Worm (Caenorhabditis elegans) whole organism, late embryonic: ENCODE results near the gene T21D12.7.

Experiments
- K02D7.2 ChIP-seq: sonication (generic microtip); optimal IDR thresholded peaks from 2 replicates; lab custom pipeline; 2017; ENCODE audit warnings: mild to moderate bottlenecking, missing genetic modification characterization, missing compliant biosample characterization
- K09A11.1 ChIP-seq: sonication (generic microtip); optimal IDR thresholded peaks from 2 replicates; lab custom pipeline; 2017; ENCODE audit warnings: antibody characterized with exemption, mild to moderate bottlenecking, missing genetic modification characterization, missing compliant biosample characterization; ENCODE audit not compliant: insufficient read depth
- T23F11.4 ChIP-seq: fragments of 200-800 bp; sonication (Bioruptor generic); optimal IDR thresholded peaks from 2 replicates; lab custom pipeline; 2018; ENCODE audit warnings: mild to moderate bottlenecking, missing genetic modification characterization, missing compliant biosample characterization
- Y22D7AL.16 ChIP-seq: sonication (generic microtip); optimal IDR thresholded peaks from 2 replicates; lab custom pipeline; 2016; ENCODE audit warnings: missing genetic modification characterization, missing compliant biosample characterization
- ama-1 ChIP-seq: fragments of 150-350 bp; optimal IDR thresholded peaks from 2 replicates; lab custom pipeline; 2014
- ceh-18 ChIP-seq: sonication (generic microtip); optimal IDR thresholded peaks from 2 replicates; lab custom pipeline; 2016; ENCODE audit warnings: missing genetic modification characterization, missing compliant biosample characterization
- ceh-2 ChIP-seq: sonication (generic microtip); optimal IDR thresholded peaks from 2 replicates; lab custom pipeline; 2016; ENCODE audit warnings: missing genotype, missing genetic modification characterization, missing compliant biosample characterization
- ceh-31 ChIP-seq: sonication (generic microtip); optimal IDR thresholded peaks from 2 replicates; lab custom pipeline; 2016; ENCODE audit warnings: missing genetic modification characterization, missing compliant biosample characterization
- dve-1 ChIP-seq: sonication (generic microtip); optimal IDR thresholded peaks from 2 replicates; lab custom pipeline; 2017; ENCODE audit warnings: antibody characterized with exemption, mild to moderate bottlenecking, missing genetic modification characterization, missing compliant biosample characterization
- elt-2 ChIP-seq: sonication (generic microtip); optimal IDR thresholded peaks from 2 replicates; lab custom pipeline; 2016; ENCODE audit warnings: missing genetic modification reagents, missing genetic modification characterization, missing compliant biosample characterization
- ets-4 ChIP-seq: sonication (generic microtip); optimal IDR thresholded peaks from 2 replicates; lab custom pipeline; 2016; ENCODE audit warnings: missing genetic modification characterization, missing compliant biosample characterization
- fax-1 ChIP-seq: sonication (generic microtip); optimal IDR thresholded peaks from 2 replicates; lab custom pipeline; 2016; ENCODE audit warnings: missing genotype, missing genetic modification characterization, missing compliant biosample characterization
- fkh-10 ChIP-seq: fragments of 150-350 bp; optimal IDR thresholded peaks from 2 replicates; lab custom pipeline; 2014; ENCODE audit warnings: missing biosample characterization, missing genetic modification reagents, missing genetic modification characterization
- gmeb-2 ChIP-seq: sonication (generic microtip); optimal IDR thresholded peaks from 2 replicates; lab custom pipeline; 2016; ENCODE audit warnings: missing genetic modification characterization, inconsistent platforms, missing compliant biosample characterization
- hlh-13 ChIP-seq: fragments of 200-800 bp; sonication (Bioruptor generic); optimal IDR thresholded peaks from 2 replicates; lab custom pipeline; 2018; ENCODE audit warnings: mild to moderate bottlenecking, missing genetic modification characterization, missing compliant biosample characterization
- hlh-15 ChIP-seq: sonication (generic microtip); optimal IDR thresholded peaks from 2 replicates; lab custom pipeline; 2016; ENCODE audit warnings: missing genetic modification characterization, missing compliant biosample characterization
- hlh-30 ChIP-seq: sonication (generic microtip); optimal IDR thresholded peaks from 2 replicates; lab custom pipeline; 2017; ENCODE audit warnings: antibody characterized with exemption, missing genetic modification characterization, missing compliant biosample characterization; ENCODE audit not compliant: insufficient read depth
- lim-6 ChIP-seq: sonication (generic microtip); optimal IDR thresholded peaks from 2 replicates; lab custom pipeline; 2016; ENCODE audit warnings: missing genetic modification characterization, missing compliant biosample characterization
- nfya-1 ChIP-seq: sonication (generic microtip); optimal IDR thresholded peaks from 2 replicates; lab custom pipeline; 2017; ENCODE audit warnings: missing genetic modification characterization, mild to moderate bottlenecking, missing compliant biosample characterization, antibody characterized with exemption, moderate library complexity
- npax-4 ChIP-seq: sonication (generic microtip); optimal IDR thresholded peaks from 2 replicates; lab custom pipeline; 2016; ENCODE audit warnings: missing genetic modification characterization, missing compliant biosample characterization
- odd-2 ChIP-seq: sonication (generic microtip); optimal IDR thresholded peaks from 2 replicates; lab custom pipeline; 2017; ENCODE audit warnings: antibody characterized with exemption, mild to moderate bottlenecking, missing genetic modification characterization, missing compliant biosample characterization
- pax-1 ChIP-seq: fragments of 150-350 bp; optimal IDR thresholded peaks from 2 replicates; lab custom pipeline; 2014; ENCODE audit warnings: missing biosample characterization, missing genetic modification characterization
- pha-2 ChIP-seq: sonication (generic microtip); optimal IDR thresholded peaks from 2 replicates; lab custom pipeline; 2017; ENCODE audit warnings: mild to moderate bottlenecking, missing genetic modification characterization, missing compliant biosample characterization
- pqm-1 ChIP-seq: sonication (generic microtip); optimal IDR thresholded peaks from 2 replicates; lab custom pipeline; 2016; ENCODE audit warnings: missing genetic modification characterization, missing compliant biosample characterization
- ref-2 ChIP-seq: sonication (generic microtip); optimal IDR thresholded peaks from 2 replicates; lab custom pipeline; 2016; ENCODE audit warnings: missing genetic modification characterization, missing compliant biosample characterization
- sdc-2 ChIP-seq: sonication (generic microtip); optimal IDR thresholded peaks from 2 replicates; lab custom pipeline; 2016; ENCODE audit warnings: missing genotype, missing genetic modification characterization, missing compliant biosample characterization
- sox-2 ChIP-seq: fragments of 200-800 bp; sonication (Bioruptor generic); IDR thresholded peaks from 2 replicates; pipeline ENCODE4 v1.3.6; 2022; ENCODE audit warnings: missing genetic modification reagents, missing genetic modification characterization, missing compliant biosample characterization
- sox-4 ChIP-seq: sonication (generic microtip); optimal IDR thresholded peaks from 2 replicates; lab custom pipeline; 2017; ENCODE audit warnings: mild to moderate bottlenecking, missing genetic modification characterization, inconsistent platforms, missing compliant biosample characterization
- syd-9 ChIP-seq: sonication (generic microtip); optimal IDR thresholded peaks from 2 replicates; lab custom pipeline; 2016; ENCODE audit warnings: mild to moderate bottlenecking, missing genetic modification characterization, moderate library complexity, missing compliant biosample characterization
- tbx-2 ChIP-seq: sonication (generic microtip); optimal IDR thresholded peaks from 2 replicates; lab custom pipeline; 2016; ENCODE audit warnings: missing genetic modification characterization, missing compliant biosample characterization
- tbx-7 ChIP-seq: sonication (generic microtip); optimal IDR thresholded peaks from 2 replicates; lab custom pipeline; 2016; ENCODE audit warnings: missing genotype, missing genetic modification characterization, missing compliant biosample characterization
- unc-55 ChIP-seq: sonication (generic microtip); optimal IDR thresholded peaks from 2 replicates; lab custom pipeline; 2017; ENCODE audit warnings: missing biosample characterization, missing genetic modification reagents, missing genetic modification characterization
- ztf-16 ChIP-seq: sonication (generic microtip); optimal IDR thresholded peaks from 2 replicates; lab custom pipeline; 2017; ENCODE audit warnings: missing genetic modification characterization, missing compliant biosample characterization

T21D12.7 gene

DNA sequence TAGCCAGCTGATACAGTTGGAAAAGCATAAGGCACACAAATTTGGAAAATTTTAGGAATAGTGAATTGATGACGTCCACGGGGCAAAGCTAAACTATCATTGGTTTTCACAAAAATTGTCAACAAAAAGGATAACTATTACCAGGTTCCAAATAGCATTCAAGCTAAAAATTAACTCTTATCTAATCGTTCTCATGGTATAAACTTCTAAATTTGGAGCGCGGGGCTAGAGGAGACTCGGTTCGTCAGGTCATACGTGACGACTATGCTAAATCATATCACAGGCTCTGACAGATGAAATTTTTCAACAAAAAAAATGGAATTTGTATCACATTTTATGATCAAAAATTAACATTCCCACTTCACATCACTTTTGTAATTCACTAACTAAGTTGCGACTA is 7.9 kb upstream of the T21D12.7 start:
- TF ChIP-seq tbx-2 (tag; lab: Kevin White, UChicago) (no peak), K02D7.2 (tag; lab: Kevin White, UChicago) (no peak), Y22D7AL.16 (tag; lab: Kevin White, UChicago) (no peak), odd-2 (tag; lab: Kevin White, UChicago) (no peak), nfya-1 (tag; lab: Kevin White, UChicago) (no peak), T23F11.4 (GFP tag; lab: Kevin White, UChicago) (no peak), hlh-30 (tag; lab: Kevin White, UChicago) (no peak)
- TF ChIP-seq, all 69 proteins: peak for 0

DNA sequence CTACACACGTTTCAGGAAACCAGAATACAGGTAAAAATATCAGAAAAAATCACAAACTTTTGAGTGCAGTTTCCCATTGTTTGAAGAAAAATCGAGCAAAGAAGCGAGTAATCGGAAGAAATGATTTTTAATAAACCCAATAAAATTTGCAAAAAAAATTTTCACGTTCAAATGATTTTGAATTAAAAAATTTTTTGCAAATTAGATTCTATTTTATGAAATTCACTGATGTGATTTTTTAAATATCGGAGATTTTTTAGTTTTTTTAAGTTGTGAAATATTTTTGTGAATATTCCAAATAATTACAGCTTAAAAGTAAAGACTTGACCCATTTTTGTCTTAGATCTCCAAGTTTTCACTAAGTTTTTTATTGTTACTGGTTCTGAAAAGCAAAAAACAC is 6.9 kb upstream of the T21D12.7 start, which contains the start of gene pnp-1:
Gene pnp-1 (minus strand): TSS at position 101 of the 400 bp plus-strand sequence.
- TF ChIP-seq sox-2 (GFP tag; lab: Robert Waterston, UW) (no peak), K09A11.1 (tag; lab: Kevin White, UChicago) (no peak), lim-6 (tag; lab: Kevin White, UChicago) (no peak), ceh-18 (tag; lab: Kevin White, UChicago) (no peak)
- TF ChIP-seq, all 69 proteins: peak for 0

DNA sequence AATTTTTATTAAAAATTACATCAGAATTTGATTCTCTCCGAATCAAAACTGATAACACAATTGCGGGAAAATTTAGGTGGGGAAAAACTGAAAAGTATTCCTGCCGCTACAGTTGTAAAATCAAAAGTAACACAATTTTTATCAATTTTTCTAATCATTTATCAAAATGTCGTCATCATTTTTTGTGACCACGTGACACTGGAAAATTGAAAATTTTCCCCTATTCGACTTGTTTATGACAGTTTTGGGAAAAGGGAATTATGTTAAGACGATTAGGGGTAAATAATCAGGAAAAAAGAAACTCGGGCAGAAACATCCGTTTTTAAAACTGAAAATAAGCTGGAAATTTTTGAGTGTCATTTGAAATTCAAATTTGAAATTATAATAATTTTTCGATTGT is 5.6 kb upstream of the T21D12.7 start:
- TF ChIP-seq hlh-13 (GFP tag; lab: Kevin White, UChicago), result no peak
- TF ChIP-seq elt-2 (tag; lab: Kevin White, UChicago), result peak; percentile 20
- no peak for TF ChIP-seq sox-4 (tag; lab: Kevin White, UChicago)
- TF ChIP-seq ztf-16 (tag; lab: Kevin White, UChicago), result no peak
- TF ChIP-seq ama-1 (lab: Kevin White, UChicago), result no peak
- TF ChIP-seq tbx-7 (tag; lab: Kevin White, UChicago), result no peak
- no peak for TF ChIP-seq unc-55

DNA sequence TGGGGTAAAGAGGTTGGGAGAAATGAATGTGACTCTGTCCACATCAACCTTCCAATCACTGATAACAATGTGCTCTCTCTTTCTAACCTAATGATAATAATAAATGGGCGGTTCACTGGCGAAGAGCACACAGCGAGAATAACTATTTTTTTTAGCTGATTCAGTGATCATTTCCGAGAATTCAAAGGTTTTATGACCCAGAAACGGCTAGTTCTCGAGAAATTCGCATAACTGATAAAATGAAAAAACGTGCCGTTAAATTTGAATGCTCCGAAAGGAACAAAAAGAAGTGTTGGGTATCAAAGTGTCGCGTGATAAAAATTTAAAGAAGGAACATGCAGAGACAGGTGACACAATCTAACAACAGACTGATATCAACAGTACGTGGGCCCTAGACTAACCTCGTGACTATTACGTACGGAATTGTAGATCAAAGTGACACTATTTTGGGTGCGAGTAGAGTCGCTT is 4.5 kb upstream of the T21D12.7 start:
- TF ChIP-seq elt-2 (tag; lab: Kevin White, UChicago) (peak; percentile 80), ceh-31 (tag; lab: Kevin White, UChicago) (no peak), fax-1 (tag; lab: Kevin White, UChicago) (no peak)

DNA sequence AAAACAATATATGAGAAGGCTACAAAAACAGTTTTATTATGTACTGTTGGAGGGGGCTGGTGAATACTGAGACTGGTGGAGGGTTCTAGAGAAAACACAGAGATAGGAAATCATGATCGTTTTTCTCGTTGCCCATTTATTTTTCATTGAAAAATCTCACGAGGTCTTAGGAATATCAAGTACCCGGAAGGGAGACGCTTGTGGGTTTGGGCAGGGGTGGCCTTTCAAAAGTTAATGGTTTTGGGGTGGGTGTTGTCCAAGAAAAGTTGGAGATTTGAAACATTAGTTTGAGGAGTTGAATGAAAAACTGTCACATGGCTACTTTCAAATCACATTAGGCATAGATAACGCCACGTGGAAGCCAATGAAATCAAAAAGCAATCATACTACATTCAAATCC is 3.5 kb upstream of the T21D12.7 start:
- TF ChIP-seq K09A11.1 (tag; lab: Kevin White, UChicago) (no peak), gmeb-2 (no peak), elt-2 (tag; lab: Kevin White, UChicago) (no peak), ceh-2 (tag; lab: Kevin White, UChicago) (no peak)

DNA sequence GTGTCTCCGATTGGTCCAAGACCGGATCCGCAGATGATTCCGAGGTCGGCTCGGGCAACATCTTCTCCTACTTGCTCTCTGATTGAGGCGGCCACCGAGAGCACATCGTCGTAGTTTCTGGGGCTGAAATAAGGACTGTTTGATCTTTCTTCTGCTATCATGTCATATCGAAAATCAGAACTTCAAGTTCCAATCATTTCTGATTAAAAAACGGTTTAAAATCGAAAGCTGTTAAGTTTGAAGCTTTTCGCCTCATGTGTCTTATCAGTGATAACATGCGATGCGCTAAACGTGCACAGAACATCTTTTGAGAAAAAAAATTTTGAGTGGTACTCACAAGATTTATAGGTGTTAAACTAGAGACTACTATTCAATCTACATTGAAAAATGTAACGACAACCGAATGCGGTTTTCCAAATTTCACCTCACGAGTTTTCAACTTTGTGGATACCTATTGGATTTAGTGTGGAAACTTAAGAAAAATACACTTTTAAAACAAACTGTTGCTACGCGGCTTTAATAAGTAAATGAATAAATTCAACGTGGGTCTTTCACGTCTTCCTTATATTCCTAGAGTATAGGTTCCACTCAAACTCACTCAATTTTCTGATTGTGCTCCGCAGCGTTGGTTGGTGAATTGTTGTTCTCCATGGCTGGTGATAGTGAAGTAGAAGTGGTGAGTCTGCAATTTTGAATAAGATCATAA is 2.9 kb upstream of the T21D12.7 start:
- TF ChIP-seq hlh-15 (tag; lab: Kevin White, UChicago) (no peak), pax-1 (no peak), syd-9 (tag; lab: Kevin White, UChicago) (no peak), ref-2 (tag; lab: Kevin White, UChicago) (no peak), fkh-10 (GFP tag; lab: Kevin White, UChicago) (no peak), ceh-18 (tag; lab: Kevin White, UChicago) (no peak), ets-4 (tag; lab: Kevin White, UChicago) (no peak), npax-4 (tag; lab: Kevin White, UChicago) (no peak), K09A11.1 (tag; lab: Kevin White, UChicago) (no peak), nfya-1 (tag; lab: Kevin White, UChicago) (no peak), dve-1 (no peak), odd-2 (tag; lab: Kevin White, UChicago) (no peak), pha-2 (tag; lab: Kevin White, UChicago) (no peak), sdc-2 (tag; lab: Kevin White, UChicago) (no peak), pqm-1 (tag; lab: Kevin White, UChicago) (no peak)
